Fruit fly (Drosophila melanogaster): ENCODE measurements around the gene CG33267.

CG33267 gene

DNA sequence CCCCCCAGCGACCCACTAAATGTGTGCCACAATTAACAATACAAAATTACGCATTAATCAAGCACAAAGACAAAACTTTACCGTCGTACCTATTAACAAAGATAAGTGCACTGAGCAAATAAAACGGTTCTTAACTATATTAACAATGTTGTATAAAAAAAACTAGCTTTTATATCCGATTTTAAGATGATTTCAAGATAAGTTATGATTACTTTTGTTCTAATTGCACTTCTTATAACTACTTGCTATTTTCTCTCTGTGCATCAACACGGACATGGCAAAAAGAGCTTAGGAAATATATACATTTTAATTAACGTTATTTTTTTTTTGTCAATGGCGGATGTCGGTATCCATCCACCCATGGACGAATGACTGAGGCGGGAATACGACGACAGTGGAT, 28.2 kb upstream of the CG33267 start:
- no peak for TF ChIP-seq CG8478 (optimal IDR thresholded peaks at IDR 0.05)
- no peak for TF ChIP-seq CTCF (optimal IDR thresholded peaks at IDR 0.05)

DNA sequence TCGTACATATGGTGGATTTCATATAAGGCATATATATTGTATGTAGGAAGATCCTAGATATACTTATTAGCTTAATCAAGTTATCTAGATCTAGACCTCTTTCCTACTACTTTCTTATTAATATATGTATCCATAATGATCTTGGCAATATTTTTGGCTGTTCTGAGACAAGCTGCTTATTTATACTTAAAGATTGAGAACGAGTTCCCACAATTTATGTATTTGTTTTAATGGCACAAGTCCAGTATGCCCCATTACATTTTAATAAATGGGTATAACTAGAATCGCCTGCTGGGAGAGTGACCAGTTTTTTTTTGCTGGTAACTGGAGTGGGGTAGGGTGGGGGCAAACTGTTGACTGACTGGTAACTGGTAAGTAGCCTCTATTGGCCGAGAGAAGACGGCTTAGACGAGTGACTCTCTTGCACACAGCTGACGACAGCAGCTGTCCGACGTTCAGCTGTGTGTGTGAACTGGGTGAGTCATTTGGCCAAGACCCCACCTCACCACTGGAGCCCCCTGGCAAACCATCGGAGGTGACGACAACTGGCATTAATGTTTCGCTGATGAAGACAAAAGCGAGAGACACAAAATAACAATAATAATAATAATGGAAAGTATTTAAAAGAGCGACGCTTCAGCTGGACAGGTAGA, 27.4 kb upstream of the CG33267 start:
- no peak for TF ChIP-seq CTCF (optimal IDR thresholded peaks at IDR 0.05)
- no peak for TF ChIP-seq CG8478 (optimal IDR thresholded peaks at IDR 0.05)

DNA sequence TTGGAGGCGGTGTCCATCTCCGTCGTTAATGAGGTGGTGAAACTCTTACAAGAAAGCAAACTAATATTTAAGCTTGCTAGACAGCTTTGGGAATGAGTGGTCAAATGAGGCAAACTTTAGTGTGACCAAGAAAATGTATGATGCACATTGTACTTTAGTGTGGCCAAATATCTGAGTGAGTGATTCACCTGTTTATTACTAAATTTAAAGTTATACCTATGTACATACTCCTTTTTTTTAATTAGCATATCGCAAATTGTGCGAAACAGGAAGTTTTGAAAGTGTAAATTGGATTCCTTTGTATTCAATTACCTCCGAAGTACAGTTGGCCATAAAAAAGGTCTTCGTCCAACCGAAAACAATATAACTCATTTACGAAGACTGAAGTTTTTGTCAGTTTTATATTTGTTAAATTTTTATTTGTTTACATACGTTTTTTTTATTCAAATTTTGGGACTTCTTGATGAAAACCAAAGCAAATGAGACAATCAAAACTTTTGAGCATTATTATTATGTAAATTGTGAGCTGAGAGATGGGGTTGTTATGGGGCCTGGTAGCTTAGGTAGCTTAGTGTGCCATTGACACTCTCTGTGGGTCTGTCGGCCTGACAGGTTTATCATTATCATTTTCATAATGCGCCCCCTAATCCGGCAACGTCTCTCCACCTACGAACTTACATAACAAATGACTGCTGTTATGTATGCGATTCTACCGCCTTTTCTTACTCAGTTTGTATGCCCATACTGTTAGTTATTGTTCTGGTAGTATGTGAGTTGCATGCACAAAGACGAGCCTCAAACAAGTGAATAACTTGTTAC, 24.6 kb upstream of the CG33267 start:
- TF ChIP-seq CG8478 (optimal IDR thresholded peaks at IDR 0.05) = no peak
- no peak for TF ChIP-seq CTCF (optimal IDR thresholded peaks at IDR 0.05)

DNA sequence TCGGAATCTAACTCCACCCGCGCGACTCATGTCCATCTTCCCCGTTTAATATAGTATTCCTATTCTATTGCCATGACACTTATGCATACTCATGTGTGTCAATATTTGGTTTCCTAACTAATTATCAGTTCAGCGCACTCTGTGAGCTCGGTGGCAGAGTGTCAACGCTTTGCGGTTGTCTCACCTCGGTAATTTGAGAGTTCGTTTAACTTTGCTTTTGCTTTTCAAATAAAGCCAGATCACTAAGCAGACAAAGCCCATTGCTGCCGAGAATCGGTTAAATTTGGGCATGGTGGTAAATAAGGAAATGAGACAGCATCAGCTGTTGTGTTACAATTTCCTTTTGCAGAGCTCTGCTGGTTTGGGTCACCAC, 24.0 kb upstream of the CG33267 start:
- TF ChIP-seq CTCF (optimal IDR thresholded peaks at IDR 0.05) = no peak
- no peak for TF ChIP-seq CG8478 (optimal IDR thresholded peaks at IDR 0.05)

DNA sequence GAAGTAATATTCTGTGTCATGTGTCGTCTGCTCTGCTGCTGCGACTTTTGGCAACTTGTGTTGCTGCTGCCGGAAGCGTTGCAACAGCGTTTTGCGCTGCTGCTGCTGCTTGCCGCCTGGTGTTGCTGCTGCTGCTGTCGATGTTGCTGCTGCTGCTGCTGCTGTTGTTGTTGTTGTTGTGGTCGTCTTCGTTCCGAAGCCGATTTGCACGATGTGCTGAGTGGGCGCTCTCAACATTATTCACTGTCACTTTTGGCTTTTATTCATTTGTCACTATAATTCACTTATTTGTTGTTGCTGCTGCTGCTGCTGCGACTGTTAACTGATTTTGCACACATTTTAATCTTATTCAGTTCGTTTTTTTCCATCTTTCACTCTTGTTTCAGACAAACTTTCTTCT, 21.8 kb upstream of the CG33267 start:
- no peak for TF ChIP-seq CG8478 (optimal IDR thresholded peaks at IDR 0.05)
- TF ChIP-seq CTCF (optimal IDR thresholded peaks at IDR 0.05) = no peak

DNA sequence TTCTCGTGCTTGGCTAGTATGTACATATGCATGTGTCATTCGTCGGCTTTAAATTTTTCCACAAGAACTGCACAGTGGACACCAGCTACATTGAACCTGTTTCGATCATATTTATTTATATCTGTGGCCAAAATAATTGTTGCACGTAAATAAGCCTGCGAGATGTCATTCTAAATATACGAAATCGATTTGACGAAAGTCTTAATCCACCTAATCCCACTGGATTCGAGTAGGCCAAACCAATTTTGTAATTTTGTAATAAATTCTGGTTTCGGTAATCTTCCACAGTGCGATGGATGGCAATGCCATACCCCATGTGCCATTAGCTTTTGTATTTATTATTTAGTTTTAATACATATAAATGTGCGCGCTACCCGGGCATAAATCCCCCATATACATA, 21.3 kb upstream of the CG33267 start:
- TF ChIP-seq CG8478 (optimal IDR thresholded peaks at IDR 0.05) (no peak), CTCF (optimal IDR thresholded peaks at IDR 0.05) (no peak)

DNA sequence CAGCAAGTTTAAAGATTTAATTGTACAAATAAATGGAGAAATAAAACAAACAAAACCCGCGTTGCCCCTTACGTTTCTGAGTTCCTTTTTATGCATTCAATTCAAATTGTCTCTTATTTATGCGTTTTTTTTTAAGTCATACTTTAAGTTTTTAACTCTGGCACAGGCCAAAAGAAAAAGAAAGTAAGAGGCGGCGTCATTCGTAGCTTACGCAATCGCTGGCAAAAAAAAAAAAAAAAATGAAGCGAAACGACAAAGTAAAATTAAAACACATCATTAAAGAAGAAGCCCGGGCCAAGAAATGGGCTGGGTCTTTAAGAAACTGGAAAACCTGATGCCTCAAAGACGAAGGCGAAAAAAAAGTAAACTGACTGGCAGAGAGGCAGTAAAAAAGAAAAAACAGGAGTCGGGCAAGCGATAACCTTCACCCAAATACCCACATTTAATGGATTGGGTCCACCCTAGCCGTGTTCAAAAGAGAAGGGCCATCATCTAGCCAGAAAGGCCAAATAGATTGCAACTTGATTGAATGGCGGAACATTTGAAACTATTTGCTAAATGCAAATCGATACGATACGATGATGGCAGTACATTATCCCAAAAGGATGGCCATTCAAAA, 20.5 kb upstream of the CG33267 start:
- TF ChIP-seq CTCF (optimal IDR thresholded peaks at IDR 0.05) (no peak), CG8478 (optimal IDR thresholded peaks at IDR 0.05) (no peak)

DNA sequence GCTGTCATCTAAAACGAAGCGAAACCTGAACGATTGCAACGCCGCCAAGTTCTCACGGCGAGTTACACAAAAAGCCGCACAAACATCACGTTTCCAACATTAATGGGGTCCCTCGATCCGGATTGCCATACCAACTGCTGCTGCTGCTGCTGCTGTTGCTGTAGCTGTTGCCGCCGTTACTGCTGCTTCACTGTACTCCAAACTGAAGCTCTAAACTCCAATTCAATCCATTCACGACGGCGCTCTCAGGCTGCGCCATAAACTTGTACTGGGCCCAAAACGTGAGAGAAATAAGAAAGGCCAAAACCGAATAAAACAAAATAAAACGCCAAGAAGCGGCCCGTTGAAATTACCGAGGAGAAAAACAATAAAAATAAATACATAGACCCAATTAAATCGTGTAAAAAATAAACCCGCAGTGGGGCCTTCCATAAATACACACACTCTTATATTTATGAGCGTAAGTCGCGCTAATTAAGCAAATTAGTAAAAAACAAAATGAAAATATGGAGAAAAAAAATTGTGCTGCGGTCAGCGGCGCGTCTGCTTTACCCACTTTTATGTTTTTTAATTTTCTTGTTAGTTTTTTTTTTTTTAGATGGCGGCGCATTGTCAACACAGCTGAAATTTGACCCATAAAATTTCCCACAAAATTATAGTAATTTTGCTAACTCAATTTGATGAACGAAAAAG, 16.8 kb upstream of the CG33267 start:
- TF ChIP-seq CG8478 (optimal IDR thresholded peaks at IDR 0.05) = no peak
- TF ChIP-seq CTCF (optimal IDR thresholded peaks at IDR 0.05) = no peak

DNA sequence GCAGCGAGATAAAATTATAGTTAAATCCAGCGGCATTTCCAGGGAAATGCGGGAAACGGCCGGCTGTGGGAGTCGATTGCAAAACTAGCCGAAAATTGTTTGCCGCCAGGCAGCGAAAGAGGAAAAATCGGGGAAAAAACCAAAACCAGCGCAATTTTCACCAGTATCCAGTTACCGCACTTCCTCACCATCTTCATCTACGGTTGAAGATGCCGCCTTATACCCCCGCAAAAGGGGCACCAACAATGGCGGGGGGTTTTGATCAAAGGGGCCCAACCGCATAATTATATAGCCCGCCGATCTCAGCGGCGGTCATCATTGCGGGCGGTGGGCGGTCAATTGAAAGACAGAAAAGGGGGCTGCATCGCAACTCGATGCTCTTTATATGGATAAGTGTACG, 16.3 kb upstream of the CG33267 start:
- no peak for TF ChIP-seq CTCF (optimal IDR thresholded peaks at IDR 0.05)

DNA sequence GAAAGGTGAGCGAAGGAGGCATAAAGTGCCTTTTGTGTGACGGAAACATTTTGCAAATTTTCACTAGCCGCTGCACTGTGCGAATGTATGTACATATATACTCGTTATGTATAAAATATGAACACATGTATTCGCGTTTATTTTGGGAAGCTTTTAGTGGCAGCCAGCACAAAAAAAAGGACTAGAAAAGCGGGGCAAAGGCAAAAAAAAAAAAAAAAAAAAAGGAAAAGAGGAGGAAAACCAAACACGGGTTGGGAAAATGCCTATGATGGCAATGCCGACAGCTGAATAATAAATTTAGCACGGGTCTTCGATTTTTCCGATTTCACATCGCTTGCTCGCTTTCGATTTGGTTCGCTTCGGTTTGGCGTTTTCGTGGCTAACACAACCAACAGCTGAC, 14.9 kb upstream of the CG33267 start:
- TF ChIP-seq CTCF (optimal IDR thresholded peaks at IDR 0.05) (no peak), CG8478 (optimal IDR thresholded peaks at IDR 0.05) (no peak)

DNA sequence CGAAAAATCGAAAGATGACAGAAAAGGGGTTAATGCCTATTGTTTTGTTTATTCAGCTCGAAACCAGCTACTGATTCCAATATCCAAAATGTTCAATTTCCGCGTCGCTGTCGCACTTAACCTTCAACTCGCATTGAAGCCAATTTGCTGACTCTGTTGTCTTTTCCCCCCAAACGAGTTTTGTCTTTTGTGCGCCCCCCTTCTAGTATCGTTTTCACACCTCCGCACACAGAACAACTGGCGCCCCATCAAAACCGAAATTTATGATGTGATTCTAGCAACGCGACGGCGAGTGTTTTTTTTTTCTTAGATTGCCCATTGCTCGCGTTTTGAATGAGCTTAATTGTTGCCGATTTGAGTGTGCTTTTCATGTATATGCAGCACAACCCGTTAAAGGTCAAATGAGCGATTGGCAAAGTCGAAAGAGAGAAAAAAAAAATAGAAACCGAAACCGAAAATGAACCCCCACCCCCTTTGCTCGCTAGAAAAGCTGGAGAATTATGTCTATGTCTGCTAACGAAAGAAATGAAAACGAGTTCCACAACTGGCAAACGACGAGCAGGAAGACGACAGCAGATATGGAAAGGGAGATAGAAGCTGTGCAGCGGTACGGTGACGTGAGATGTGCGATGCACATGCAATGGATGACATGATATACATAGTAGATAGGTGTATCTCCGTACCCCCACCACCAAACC, 13.8 kb upstream of the CG33267 start:
- no peak for TF ChIP-seq CTCF (optimal IDR thresholded peaks at IDR 0.05)
- no peak for TF ChIP-seq CG8478 (optimal IDR thresholded peaks at IDR 0.05)

DNA sequence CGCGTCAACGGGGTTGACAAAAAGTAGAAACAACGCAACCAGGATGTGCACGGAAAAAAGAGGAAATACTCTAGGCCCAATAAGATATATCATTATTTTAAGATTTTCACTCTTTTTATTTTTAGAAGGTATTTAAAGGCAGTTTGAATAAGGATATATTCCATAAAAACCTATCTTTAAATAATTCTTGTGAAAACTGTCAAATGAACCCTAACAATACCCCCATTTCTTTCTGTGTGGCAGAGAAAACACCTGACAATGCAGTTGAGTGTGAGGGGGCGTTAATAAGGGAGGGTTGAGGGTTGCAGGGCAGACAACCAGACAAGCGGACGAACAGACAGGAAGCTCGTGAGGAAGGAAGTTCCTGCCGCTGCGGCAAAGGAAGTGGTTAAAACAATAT, 12.3 kb upstream of the CG33267 start:
- TF ChIP-seq CTCF (optimal IDR thresholded peaks at IDR 0.05) = no peak
- no peak for TF ChIP-seq CG8478 (optimal IDR thresholded peaks at IDR 0.05)

DNA sequence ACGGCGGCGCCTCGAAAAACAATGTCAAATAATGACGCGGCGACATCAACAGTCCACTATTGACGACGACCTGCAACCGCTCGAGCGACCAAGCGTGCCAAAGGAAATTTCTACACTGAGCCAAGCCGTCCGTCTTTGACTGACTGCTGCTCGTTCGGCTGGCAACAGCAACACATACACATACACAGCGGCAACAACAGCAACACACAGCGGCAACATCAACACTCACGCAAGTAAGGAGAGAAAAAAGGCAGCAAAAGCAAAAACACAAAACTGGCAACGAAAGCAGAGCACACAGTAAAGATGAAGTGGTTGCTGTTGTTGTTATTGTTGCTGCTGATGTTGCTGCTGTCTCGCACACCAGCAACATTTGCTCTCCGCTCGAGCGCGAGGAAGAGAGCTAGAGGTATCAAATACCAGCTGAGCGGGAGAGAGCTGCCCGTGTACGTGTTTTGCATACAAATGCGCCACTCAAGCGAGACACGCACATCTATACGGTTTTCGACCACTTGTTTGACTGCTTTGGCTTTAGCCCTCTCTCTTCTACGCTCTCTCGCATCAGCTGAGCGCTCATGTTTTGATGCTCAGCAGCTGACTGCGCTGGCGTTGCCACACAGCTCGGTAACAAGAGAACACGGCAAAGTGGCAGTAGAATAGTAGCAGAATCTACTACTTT, 11.1 kb upstream of the CG33267 start:
- TF ChIP-seq CG8478 (optimal IDR thresholded peaks at IDR 0.05) (no peak), CTCF (optimal IDR thresholded peaks at IDR 0.05) (no peak)

DNA sequence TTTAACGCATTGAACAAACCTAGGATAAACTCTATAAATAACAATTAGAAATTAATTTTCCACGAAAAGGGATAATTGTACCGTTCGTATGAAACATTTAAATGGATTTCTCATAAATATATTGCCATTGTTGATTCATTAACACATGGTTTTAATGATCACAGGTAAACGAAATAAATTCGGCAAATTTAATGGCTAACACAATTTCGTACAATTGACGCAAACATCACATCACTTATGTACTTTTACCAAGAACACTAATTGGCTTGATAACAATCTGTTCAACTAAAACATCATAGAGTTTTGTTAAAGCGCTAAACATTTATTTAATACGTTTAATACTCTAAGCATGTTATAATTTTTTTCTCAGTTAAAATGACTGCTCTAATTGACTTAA, 10.6 kb upstream of the CG33267 start:
- no peak for TF ChIP-seq CTCF (optimal IDR thresholded peaks at IDR 0.05)
- no peak for TF ChIP-seq CG8478 (optimal IDR thresholded peaks at IDR 0.05)

Data from S2 (cell line).